Worm (Caenorhabditis elegans): ENCODE results near the gene W09G12.7.

- TF ChIP-seq ztf-4 (tag; optimal IDR thresholded peaks at IDR 0.05) (no peak), unc-39 (tag; optimal IDR thresholded peaks at IDR 0.05) (no peak), nhr-237 (tag; optimal IDR thresholded peaks at IDR 0.05) (no peak), lin-39 (tag; optimal IDR thresholded peaks at IDR 0.05) (no peak), aly-2 (tag; optimal IDR thresholded peaks at IDR 0.05) (no peak), ama-1 (optimal IDR thresholded peaks at IDR 0.05) (no peak), skn-1 (tag; optimal IDR thresholded peaks at IDR 0.05) (no peak), dmd-4 (tag; optimal IDR thresholded peaks at IDR 0.05) (no peak), unc-62 (GFP tag; optimal IDR thresholded peaks at IDR 0.05) (no peak), elt-3 (tag; optimal IDR thresholded peaks at IDR 0.05) (no peak)
Observed at ce11 chrIV:1211902-1212301, 17.0 kb upstream of the W09G12.7 start.
